Worm (Caenorhabditis elegans): ENCODE results near the gene prdx-2.
A peak's percentile ranks its signal among the peaks of the same experiment; 100 is the strongest.

Gene prdx-2

DNA sequence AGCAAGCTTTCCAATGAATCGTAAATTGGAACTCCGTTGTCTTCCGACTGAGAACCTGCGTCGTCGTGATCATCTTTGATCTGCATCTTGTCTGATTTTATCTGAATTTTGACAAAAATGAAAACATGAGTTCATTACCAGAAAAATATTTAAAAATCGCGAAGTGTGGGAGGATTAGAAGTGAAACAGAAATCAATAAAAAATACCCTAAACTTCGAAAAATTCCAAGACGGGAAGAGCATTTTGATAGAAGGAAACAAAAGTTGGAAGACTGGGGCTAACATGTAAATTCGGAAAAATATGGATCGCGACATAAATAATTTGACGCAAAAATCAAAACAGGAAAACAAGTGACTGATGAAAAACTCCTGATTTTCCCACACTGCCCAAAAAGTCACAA is 47.6 kb downstream of the prdx-2 start, which contains the start of gene F07F6.8:
F07F6.8 (minus strand) TSS at position 101 of the 400 bp plus-strand sequence.
- TF ChIP-seq lin-1 (GFP tag; IDR thresholded peaks at IDR 0.05) (no peak), aha-1 (tag) (peak; percentile 31), lin-39 (tag; optimal IDR thresholded peaks at IDR 0.05) (no peak), T20F7.1 (GFP tag; optimal IDR thresholded peaks at IDR 0.05) (no peak)

- no peak for TF ChIP-seq zfp-3 (GFP tag; conservative IDR thresholded peaks at IDR 0.05)
- TF ChIP-seq mxl-3 (GFP tag; optimal IDR thresholded peaks at IDR 0.05): peak; percentile 58
- no peak for TF ChIP-seq aly-2 (tag; optimal IDR thresholded peaks at IDR 0.05)
- TF ChIP-seq unc-62 (GFP tag; optimal IDR thresholded peaks at IDR 0.05 in 1 of 2): peak in 1 of 2 experiments; percentile 51
- TF ChIP-seq unc-62 (tag; optimal IDR thresholded peaks at IDR 0.05): no peak
- TF ChIP-seq dmd-9 (GFP tag; IDR thresholded peaks at IDR 0.05): no peak
- no peak for TF ChIP-seq ztf-7 (tag; optimal IDR thresholded peaks at IDR 0.05)
- TF ChIP-seq lir-3 (tag; optimal IDR thresholded peaks at IDR 0.05): no peak
- no peak for TF ChIP-seq tra-1 (GFP tag; IDR thresholded peaks at IDR 0.05)
- no peak for TF ChIP-seq skn-1 (tag; optimal IDR thresholded peaks at IDR 0.05)
- TF ChIP-seq ZK337.2 (GFP tag; IDR thresholded peaks at IDR 0.05): no peak
- TF ChIP-seq ceh-44 (GFP tag; IDR thresholded peaks at IDR 0.05): no peak
- peak; percentile 38 for TF ChIP-seq nhr-48 (tag; optimal IDR thresholded peaks at IDR 0.05)
- TF ChIP-seq set-16 (GFP tag; IDR thresholded peaks at IDR 0.05): no peak
- TF ChIP-seq lin-13 (GFP tag; optimal IDR thresholded peaks at IDR 0.05): no peak
- no peak for TF ChIP-seq snpc-1.2 (GFP tag; IDR thresholded peaks at IDR 0.05)
- no peak for TF ChIP-seq hmg-1.1 (GFP tag; IDR thresholded peaks at IDR 0.05)
- TF ChIP-seq R02D3.7 (tag; optimal IDR thresholded peaks at IDR 0.05): no peak
- TF ChIP-seq hif-1 (tag; optimal IDR thresholded peaks at IDR 0.05): peak in 1 of 2 experiments; percentile 36
- no peak for TF ChIP-seq nhr-42 (GFP tag; IDR thresholded peaks at IDR 0.05)
- peak; percentile 76 for TF ChIP-seq nhr-28 (tag; optimal IDR thresholded peaks at IDR 0.05)
- no peak for TF ChIP-seq fkh-10 (GFP tag; optimal IDR thresholded peaks at IDR 0.05)
- no peak for TF ChIP-seq Y5F2A.4 (GFP tag; optimal IDR thresholded peaks at IDR 0.05)
- TF ChIP-seq arid-1 (GFP tag; conservative IDR thresholded peaks at IDR 0.05): no peak
- TF ChIP-seq rbr-2 (tag; optimal IDR thresholded peaks at IDR 0.05): no peak
- TF ChIP-seq saeg-2 (GFP tag; IDR thresholded peaks at IDR 0.05): no peak
- TF ChIP-seq ceh-28 (tag; optimal IDR thresholded peaks at IDR 0.05): no peak
- TF ChIP-seq T26A8.4 (GFP tag; IDR thresholded peaks at IDR 0.05): no peak
- peak; percentile 77 for TF ChIP-seq hlh-11 (tag; optimal IDR thresholded peaks at IDR 0.05)
- TF ChIP-seq nhr-10 (tag; optimal IDR thresholded peaks at IDR 0.05): no peak
- TF ChIP-seq dve-1 (tag; optimal IDR thresholded peaks at IDR 0.05; ENCODE audit: insufficient read depth): peak; percentile 51
- no peak for TF ChIP-seq spr-3 (GFP tag; optimal IDR thresholded peaks at IDR 0.05)
- TF ChIP-seq mdt-29 (GFP tag; IDR thresholded peaks at IDR 0.05): no peak
- TF ChIP-seq unc-39 (tag; optimal IDR thresholded peaks at IDR 0.05): no peak
- no peak for TF ChIP-seq nhr-11 (tag; optimal IDR thresholded peaks at IDR 0.05)
- no peak for TF ChIP-seq zfp-2 (tag; optimal IDR thresholded peaks at IDR 0.05)
- TF ChIP-seq lin-29 (GFP tag; IDR thresholded peaks at IDR 0.05): no peak
- TF ChIP-seq ama-1 (optimal IDR thresholded peaks at IDR 0.05): no peak
- TF ChIP-seq lsy-2 (tag; optimal IDR thresholded peaks at IDR 0.05): peak in 1 of 2 experiments; percentile 69
- TF ChIP-seq nhr-77 (tag; optimal IDR thresholded peaks at IDR 0.05): peak; percentile 63
- TF ChIP-seq dpl-1 (GFP tag; optimal IDR thresholded peaks at IDR 0.05): peak; percentile 16
- TF ChIP-seq ces-1 (GFP tag; optimal IDR thresholded peaks at IDR 0.05): no peak
- TF ChIP-seq nhr-111 (GFP tag; optimal IDR thresholded peaks at IDR 0.05): no peak
- no peak for TF ChIP-seq fos-1 (tag; optimal IDR thresholded peaks at IDR 0.05)
- TF ChIP-seq egl-27 (tag; optimal IDR thresholded peaks at IDR 0.05): no peak
- no peak for TF ChIP-seq F37D6.2 (tag; optimal IDR thresholded peaks at IDR 0.05)
- TF ChIP-seq duxl-1 (tag; optimal IDR thresholded peaks at IDR 0.05; ENCODE audit: poor library complexity): no peak
- no peak for TF ChIP-seq dmd-8 (GFP tag; IDR thresholded peaks at IDR 0.05)
These were observed 48.1 kb downstream of the prdx-2 start for ce11 chrII:5426054-5426453.

Data from whole organism, L4 larva.